Fruit fly (Drosophila melanogaster): ENCODE results near the gene Bro.

Gene Bro

dm6 chr3L:1644920-1645567 lies 2.6 kb upstream of the Bro start, which contains the start of the genes alphaCOP and CG13919:
Gene alphaCOP (minus strand): TSS chr3L:1645199.
Gene CG13919 (plus strand): TSS chr3L:1645467.
- TF ChIP-seq CG8478 (optimal IDR thresholded peaks at IDR 0.05) (no peak), CTCF (optimal IDR thresholded peaks at IDR 0.05) (no peak)

dm6 chr3L:1648690-1649355 lies 1.2 kb downstream of the Bro start, which contains the start of gene CG13920:
Gene CG13920 (plus strand): TSS chr3L:1648944.
- no peak for TF ChIP-seq CG8478 (optimal IDR thresholded peaks at IDR 0.05)
- no peak for TF ChIP-seq CTCF (optimal IDR thresholded peaks at IDR 0.05)

- TF ChIP-seq CG8478 (optimal IDR thresholded peaks at IDR 0.05) (no peak), CTCF (optimal IDR thresholded peaks at IDR 0.05) (no peak)
Measured at dm6 chr3L:1649363-1649762, 1.7 kb downstream of the Bro start.

dm6 chr3L:1652700-1653200 lies 5.1 kb downstream of the Bro start, which contains the start of the genes CG7970 and Vta1:
Gene CG7970 (plus strand): TSS chr3L:1652750.
Gene Vta1 (minus strand): TSS chr3L:1652900.
- TF ChIP-seq CG8478 (optimal IDR thresholded peaks at IDR 0.05) = no peak
- peak in 1 of 2 experiments; percentile 22 for TF ChIP-seq CTCF (optimal IDR thresholded peaks at IDR 0.05)

dm6 chr3L:1653752-1654151 lies 6.1 kb downstream of the Bro start:
- TF ChIP-seq CTCF (optimal IDR thresholded peaks at IDR 0.05) (no peak), CG8478 (optimal IDR thresholded peaks at IDR 0.05) (no peak)

- TF ChIP-seq CTCF (optimal IDR thresholded peaks at IDR 0.05) (no peak), CG8478 (optimal IDR thresholded peaks at IDR 0.05) (no peak)
Measured at dm6 chr3L:1661738-1662370, 14.2 kb downstream of the Bro start.

dm6 chr3L:1663531-1663930 lies 15.9 kb downstream of the Bro start:
- TF ChIP-seq CTCF (optimal IDR thresholded peaks at IDR 0.05) = no peak
- TF ChIP-seq CG8478 (optimal IDR thresholded peaks at IDR 0.05) = no peak

- no peak for TF ChIP-seq CTCF (optimal IDR thresholded peaks at IDR 0.05)
- no peak for TF ChIP-seq CG8478 (optimal IDR thresholded peaks at IDR 0.05)
Measured at dm6 chr3L:1664205-1664604, 16.5 kb downstream of the Bro start.

- TF ChIP-seq CG8478 (optimal IDR thresholded peaks at IDR 0.05) (no peak), CTCF (optimal IDR thresholded peaks at IDR 0.05) (no peak)
Measured at dm6 chr3L:1664876-1665275, 17.2 kb downstream of the Bro start, which contains the start of the genes Srrm234 and CG7974. Gene Srrm234 (minus strand): TSS chr3L:1665064. Gene CG7974 (plus strand): TSS chr3L:1665138.

dm6 chr3L:1665544-1665943 lies 17.9 kb downstream of the Bro start:
- TF ChIP-seq CTCF (optimal IDR thresholded peaks at IDR 0.05) (no peak), CG8478 (optimal IDR thresholded peaks at IDR 0.05) (no peak)

dm6 chr3L:1667423-1667822 lies 19.8 kb downstream of the Bro start:
- no peak for TF ChIP-seq CTCF (optimal IDR thresholded peaks at IDR 0.05)

- TF ChIP-seq CG8478 (optimal IDR thresholded peaks at IDR 0.05) (no peak), CTCF (optimal IDR thresholded peaks at IDR 0.05) (peak; percentile 72 to 74)
Measured at dm6 chr3L:1668504-1668903, 20.8 kb downstream of the Bro start, which contains the start of gene RpL23A. Gene RpL23A (minus strand): TSS chr3L:1668654.

dm6 chr3L:1670008-1670407 lies 22.3 kb downstream of the Bro start, which contains the start of gene RabX5:
Gene RabX5 (minus strand): TSS chr3L:1670108.
- TF ChIP-seq CG8478 (optimal IDR thresholded peaks at IDR 0.05) (no peak), CTCF (optimal IDR thresholded peaks at IDR 0.05) (no peak)

- no peak for TF ChIP-seq CG8478 (optimal IDR thresholded peaks at IDR 0.05)
- TF ChIP-seq CTCF (optimal IDR thresholded peaks at IDR 0.05) = no peak
Measured at dm6 chr3L:1672627-1673026, 25.0 kb downstream of the Bro start, which contains the start of gene CG13930. Gene CG13930 (minus strand): TSS chr3L:1672727.

- TF ChIP-seq CTCF (optimal IDR thresholded peaks at IDR 0.05) (no peak), CG8478 (optimal IDR thresholded peaks at IDR 0.05) (no peak)
Measured at dm6 chr3L:1674381-1674780, 26.7 kb downstream of the Bro start, which contains the start of gene CG7991. Gene CG7991 (plus strand): TSS chr3L:1674709.

Data from S2 (cell line).